Fruit fly (Drosophila melanogaster) ovary, adult (tissue): Measurements from ENCODE around the gene CG6094.

Source experiments
- CG17801 ChIP-seq: fragments of 200-800 bp; optimal IDR thresholded peaks from 2 replicates; lab custom pipeline; 2019; ENCODE audit warnings: missing biosample characterization, mild to moderate bottlenecking, missing genetic modification characterization, moderate library complexity; ENCODE audit not compliant: partially characterized antibody

CG6094 gene

DNA sequence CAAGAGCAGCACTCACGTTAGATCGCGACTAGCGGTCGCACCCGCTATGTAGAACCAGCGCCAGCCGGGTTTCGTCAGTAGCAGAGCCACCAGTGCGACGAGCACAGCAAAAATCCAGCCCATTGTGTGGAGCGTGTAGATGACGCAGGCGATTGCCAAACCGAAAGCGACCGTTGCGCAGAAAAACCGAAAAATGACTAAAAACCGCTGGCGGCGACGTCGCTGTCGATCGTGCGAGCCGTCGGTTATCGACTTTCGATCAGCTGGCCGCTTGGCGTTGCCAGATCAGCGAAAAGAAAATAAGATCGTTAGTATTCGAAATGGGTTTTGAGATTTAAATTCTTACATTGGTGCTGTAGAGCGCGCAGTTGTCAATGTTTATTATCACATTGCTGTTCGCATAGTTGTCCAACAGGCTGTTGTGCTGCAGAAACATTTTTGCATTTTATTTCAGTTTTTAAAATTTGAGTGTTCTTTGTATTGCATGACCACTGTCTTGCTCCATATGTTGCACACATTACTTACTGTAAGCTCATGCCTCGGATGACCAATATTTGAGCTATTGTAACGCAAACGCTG is 9.7 kb downstream of the CG6094 start:
- TF ChIP-seq CG17801 (GFP tag; lab: Kevin White, UChicago): no peak

DNA sequence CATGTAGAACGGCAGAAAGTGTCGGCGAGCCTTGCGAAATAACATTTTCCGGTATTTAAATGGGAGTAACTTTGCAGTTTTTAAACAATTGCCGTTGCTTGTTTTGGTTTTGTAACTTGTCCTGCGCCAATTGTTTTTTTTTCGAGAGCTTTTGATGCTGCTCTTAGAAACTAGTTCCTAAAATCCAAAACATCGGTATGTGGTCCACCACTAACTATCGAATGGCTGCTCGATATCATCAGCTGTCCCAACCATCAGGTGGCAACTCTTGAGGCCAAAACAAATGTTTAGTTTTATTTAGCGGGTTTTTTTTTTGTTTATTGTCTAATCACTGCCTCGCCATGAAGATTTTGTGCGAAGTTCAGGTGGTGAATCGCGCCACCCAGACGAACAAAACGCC is 10.2 kb downstream of the CG6094 start, which contains the start of the genes Fatp1 and Lrr47:
Fatp1 (minus strand) TSS at position 134 of the 400 bp plus-strand sequence.
Lrr47 (plus strand) TSS at position 251 of the 400 bp plus-strand sequence.
- no peak for TF ChIP-seq CG17801 (GFP tag; lab: Kevin White, UChicago)

DNA sequence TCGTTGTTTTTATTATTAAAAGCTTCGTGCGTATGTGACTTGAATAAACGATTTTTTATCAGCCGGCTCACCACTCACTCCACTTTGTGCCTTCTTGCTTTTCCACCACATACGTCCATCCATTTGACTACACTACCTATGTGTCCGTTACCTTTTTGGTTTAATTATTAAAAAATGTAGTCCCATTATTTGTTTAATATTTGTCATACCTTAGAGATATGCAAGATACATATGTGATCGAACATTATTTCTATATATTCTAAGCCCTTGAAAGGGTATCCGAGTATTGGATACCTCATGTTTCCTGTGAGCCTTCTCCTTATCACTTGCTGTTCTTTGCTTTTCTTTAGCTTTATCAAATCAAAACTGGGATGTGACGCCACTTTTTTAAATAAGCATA is 12.3 kb downstream of the CG6094 start:
- TF ChIP-seq CG17801 (GFP tag; lab: Kevin White, UChicago): no peak

DNA sequence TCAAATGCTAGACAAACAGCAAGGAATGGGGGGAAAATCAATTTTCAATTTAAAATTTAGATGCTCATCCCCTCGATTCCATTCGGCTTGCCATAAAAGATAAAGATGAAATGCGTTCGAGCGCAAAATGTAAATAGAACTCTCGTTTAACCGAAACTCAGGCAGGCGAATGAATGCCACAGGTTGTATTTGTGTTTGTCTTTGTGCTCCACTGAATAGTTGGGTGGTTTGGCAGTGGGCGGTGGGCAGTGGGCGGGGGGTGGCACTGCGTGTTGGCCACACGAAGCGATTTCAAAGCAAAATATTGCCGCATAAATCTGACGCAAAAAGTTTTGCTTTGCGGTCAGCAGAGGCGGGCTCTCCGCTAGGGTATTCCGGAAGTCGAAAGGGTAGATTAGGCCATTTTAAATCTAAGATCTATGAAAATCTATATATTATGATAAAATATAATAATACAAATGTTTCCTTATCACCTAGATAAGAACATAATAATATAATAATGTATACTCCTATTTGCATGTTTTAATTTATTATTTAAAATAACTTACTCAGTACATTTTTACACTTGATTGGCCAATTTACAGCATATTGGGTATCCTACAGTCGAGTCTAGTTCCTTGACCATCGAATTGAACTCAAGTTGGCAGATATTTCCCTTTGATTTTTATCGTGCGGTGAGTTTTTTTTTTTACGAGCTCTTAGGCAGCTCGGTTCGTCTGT is 15.5 kb downstream of the CG6094 start:
- TF ChIP-seq CG17801 (GFP tag; lab: Kevin White, UChicago): no peak

DNA sequence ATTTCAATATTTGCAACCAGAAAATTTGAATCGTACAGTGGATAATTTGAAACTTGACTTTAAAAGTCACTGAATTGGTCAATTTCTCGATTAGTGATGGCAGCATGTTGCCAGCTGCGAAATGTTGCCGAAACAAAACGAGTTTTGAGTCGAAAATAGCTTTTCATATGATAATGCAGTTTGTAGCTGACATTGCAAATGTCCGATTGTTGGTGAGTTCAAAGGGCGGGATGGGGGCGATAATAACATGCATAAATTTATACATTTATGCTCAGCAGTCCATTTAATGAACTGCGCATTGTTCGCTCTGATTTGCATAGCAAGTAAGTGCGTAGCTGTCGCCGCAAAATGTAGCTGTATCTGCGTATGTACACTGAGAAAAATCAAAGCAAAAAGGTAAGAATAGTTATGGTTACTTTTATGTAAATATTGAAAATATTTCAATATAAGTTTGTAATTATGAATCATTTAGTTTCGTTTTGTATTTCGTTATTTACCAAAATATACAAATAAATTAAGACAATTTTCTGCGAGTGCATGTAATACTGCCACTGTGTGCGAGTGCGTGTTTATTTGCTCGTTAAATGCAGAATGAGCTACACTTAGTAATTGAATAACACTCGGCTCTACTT is 20.2 kb downstream of the CG6094 start, which contains the start of gene Lip4:
Lip4 (plus strand) TSS at position 620 of the 632 bp plus-strand sequence.
- peak; percentile 86 for TF ChIP-seq CG17801 (GFP tag; lab: Kevin White, UChicago)

DNA sequence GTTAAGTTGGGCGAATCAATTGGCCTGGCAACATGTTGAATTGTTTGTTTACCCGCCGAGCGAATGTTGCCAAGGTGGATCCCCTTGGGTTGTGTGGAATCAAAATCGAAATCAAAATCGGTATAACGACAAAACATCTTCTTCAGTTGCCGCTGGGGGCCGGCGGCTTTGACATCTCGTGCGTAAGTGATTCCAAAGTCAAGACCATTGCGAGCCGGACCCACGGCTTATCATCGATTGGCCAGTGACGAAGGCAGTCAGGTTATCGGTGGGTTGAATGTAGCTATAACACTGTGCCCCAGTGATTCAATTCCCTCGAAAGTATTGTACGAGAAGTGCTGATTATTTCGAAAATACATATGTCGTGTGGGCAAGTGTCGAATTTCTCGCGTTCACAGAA is 22.1 kb downstream of the CG6094 start:
- TF ChIP-seq CG17801 (GFP tag; lab: Kevin White, UChicago): no peak

DNA sequence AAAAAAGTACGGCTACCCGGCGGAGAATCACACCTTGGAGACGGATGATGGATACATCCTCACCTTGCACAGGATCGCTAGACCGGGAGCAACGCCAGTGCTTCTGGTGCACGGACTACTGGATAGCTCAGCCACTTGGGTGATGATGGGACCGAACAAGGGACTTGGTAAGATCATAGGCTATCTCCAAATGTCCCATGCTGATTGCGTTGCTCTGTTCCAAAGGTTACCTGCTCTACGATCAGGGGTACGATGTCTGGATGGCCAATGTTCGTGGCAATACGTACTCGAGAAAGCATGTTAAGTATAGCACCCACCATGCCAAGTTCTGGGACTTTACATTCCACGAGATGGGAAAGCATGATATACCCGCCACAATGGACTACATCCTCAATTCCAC is 23.2 kb downstream of the CG6094 start:
- no peak for TF ChIP-seq CG17801 (GFP tag; lab: Kevin White, UChicago)

DNA sequence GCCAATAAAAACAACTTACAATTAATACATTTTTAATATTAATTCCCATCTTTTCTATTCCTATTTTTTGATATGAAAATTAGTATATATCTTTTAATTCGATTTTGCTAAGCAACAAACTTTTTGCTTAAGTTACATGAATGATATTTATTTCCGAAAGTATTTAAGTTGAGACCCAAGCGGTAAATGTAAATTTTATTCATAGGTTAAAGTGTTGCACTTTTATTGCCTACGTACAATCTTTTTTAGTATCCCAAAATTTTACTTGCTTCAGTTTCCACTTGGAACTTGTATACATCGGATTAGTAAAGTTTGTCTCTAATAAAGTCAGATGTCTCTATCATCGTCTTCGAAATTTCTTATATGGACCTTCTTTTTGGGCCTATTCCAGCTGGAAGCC is 24.6 kb downstream of the CG6094 start, which contains the start of gene CG18301:
CG18301 (plus strand) TSS at position 301 of the 400 bp plus-strand sequence.
- no peak for TF ChIP-seq CG17801 (GFP tag; lab: Kevin White, UChicago)

DNA sequence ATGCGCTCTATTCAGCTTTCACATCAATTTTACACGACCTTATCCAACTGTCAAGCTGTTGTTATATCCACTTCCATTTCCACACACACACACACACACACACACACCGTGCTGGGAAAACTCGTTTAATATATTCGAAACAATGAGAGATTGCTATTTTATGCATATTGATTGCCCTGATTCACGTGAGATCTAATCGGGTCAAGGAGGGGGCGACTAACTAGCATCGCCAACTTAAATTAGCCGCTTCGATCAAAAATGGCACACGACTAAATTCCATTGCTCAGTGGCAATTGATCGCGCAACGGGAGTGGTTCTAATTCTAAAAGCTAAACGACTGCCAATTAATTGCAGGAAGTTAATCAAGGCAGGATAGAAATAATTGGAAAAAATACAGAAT is 27.1 kb downstream of the CG6094 start, which contains the start of gene CG18302:
CG18302 (plus strand) TSS at position 301 of the 400 bp plus-strand sequence.
- no peak for TF ChIP-seq CG17801 (GFP tag; lab: Kevin White, UChicago)

DNA sequence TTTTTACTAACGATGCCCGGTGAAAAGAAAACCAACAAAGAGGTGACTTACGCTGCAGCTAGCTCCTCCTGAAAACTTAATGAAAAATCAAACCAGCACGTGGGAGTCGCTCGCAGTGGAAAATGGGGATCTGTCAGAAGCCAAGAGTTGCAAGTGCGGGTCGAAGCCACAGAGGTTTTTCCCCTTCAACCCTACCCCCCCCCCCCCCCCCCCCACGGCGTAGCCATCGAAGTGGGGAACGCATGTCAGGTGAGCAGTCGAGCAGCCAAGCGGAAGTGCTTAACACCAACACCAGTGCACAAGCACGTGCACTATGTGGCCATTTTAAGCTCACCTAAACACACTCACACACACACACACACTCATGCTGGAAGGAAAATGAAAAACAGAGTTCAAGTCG is 32.5 kb downstream of the CG6094 start:
- TF ChIP-seq CG17801 (GFP tag; lab: Kevin White, UChicago): no peak

DNA sequence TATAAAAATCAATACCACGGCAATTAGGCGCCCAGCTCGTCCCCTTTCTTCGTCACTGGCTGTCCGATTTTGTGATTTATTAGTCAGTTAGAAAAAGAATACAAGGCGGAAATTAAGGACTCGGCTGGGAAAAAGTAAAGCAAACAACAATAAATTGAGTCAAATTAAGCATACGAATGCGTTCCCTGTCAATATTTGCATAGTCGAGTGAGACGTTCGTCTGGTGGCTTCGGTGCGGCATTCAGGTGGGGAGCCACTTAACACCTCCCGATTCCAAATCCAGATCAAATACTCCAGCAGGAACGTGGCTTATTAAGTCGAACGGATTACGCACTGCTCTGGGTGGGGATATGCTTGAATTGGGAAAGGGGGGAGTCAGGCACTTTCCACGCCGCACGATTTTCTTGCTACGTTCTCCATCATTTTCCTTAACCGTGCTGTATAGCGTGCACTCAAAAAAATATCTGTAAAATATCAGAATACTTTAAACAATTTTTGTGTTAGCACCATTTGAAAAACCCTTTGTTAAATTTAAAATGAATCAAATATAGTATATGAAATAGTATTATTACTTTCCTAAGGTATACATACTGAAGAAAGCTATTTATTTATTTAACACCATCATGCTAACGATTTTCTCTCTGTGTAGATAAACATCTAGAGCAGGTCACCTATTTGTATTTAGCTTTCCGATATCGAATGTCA is 36.3 kb downstream of the CG6094 start:
- TF ChIP-seq CG17801 (GFP tag; lab: Kevin White, UChicago): no peak

DNA sequence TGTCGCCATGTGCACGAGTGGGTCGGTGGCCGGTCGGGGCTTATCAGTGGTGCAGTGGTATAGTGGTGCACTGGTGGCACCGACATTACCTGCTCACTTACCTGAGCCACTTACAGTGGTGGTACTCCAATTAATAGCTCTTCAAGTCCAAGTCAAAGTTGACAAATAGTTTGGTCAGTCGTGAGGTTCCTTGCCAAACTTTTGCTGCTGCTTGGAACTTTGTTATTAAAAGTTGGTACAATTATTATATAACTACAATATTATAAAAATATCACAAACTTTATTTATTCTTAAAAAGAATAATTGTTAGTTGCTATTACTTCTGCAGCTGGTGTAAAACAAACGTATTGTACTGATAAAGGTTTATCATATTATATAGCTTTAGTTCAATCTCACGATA is 37.1 kb downstream of the CG6094 start:
- TF ChIP-seq CG17801 (GFP tag; lab: Kevin White, UChicago): no peak

DNA sequence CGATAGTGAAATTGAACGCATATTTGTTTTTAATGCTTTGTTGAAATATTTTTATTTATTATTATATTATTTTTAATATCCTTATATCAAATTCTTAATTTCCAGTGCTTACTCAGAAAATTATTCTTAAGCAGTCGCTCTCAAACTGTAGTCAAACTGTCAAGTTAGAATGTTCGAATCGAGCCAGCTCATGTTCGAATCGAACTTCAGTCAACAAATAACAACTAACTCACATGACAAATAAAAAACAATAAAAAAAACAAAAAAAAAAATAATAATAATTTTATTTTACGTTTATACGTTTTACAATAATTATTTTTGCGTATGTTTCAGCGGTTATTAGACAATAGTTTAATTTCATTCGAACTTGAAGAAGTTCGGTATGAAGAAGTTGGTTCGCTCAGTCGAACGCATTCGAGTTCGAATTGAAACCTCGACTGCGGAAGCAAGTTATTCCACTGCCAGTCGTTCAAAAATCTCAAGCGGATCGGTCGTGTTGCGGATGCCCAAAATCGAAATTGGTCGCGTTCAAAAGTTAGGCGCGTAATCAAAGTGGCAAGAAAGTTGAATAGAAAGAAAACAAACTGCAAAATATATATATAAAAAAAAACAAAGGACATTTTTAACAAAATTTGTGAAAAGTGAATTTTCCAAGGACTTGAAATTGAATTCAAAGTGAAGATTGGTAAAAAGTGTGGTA is 37.7 kb downstream of the CG6094 start, which contains the start of gene Trim9:
Trim9 (plus strand) TSS at position 463 of the 700 bp plus-strand sequence.
- no peak for TF ChIP-seq CG17801 (GFP tag; lab: Kevin White, UChicago)

DNA sequence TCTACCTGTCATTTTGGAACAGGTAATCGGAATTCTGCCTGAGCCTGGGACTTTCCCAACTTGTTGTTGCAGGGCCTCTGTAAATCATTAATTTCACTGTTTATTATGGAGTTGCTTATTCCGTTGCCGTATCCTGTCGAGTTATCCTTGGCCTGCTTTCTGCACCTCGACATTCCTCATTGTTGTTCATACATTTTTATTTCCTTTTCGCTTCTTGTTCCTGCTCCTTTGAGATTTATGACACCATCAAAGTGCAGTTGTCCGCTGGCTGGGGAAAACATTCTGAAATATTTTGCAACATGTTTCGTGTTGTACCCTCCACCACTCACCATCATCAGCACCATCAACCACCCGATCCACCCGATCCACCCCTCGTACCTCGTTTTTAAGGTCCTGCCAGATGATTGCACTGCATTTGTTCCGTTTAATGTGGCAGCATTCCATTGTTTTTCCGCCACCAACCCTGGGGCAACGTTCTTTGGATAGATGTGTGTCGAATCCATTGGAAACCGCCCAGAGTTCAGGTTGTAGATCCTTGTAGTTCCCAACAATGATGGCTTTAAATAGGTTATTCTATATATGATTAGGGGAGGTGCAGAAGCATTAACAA is 42.0 kb downstream of the CG6094 start:
- TF ChIP-seq CG17801 (GFP tag; lab: Kevin White, UChicago): no peak
